Worm (Caenorhabditis elegans): ENCODE data around the gene Y55F3AM.21.

Gene Y55F3AM.21

DNA sequence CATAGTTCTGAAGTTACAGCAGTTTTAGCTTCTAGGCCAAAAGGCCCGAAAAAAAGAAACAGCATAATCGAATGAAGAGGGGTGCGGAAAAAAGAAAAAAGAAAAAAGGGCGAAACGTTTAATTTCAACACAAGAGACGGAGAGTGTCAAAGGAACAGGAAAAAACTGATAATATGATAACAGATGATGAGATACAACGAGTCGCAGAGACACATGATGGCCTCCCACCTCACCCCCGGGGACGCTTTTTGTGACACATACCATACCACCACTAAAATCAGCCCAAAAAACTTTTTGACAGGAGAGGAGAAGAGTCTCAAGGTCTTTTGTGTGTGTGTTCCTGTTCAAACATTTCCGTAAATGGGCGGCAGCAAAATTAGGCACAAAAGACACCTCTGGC, 16.4 kb downstream of the Y55F3AM.21 start:
- no peak for TF ChIP-seq tbx-11 (GFP tag; IDR thresholded peaks at IDR 0.05)
- TF ChIP-seq ceh-36 (tag; optimal IDR thresholded peaks at IDR 0.05) = no peak
- no peak for TF ChIP-seq F13C5.2 (tag; optimal IDR thresholded peaks at IDR 0.05)
- no peak for TF ChIP-seq pes-1 (GFP tag; IDR thresholded peaks at IDR 0.05)

DNA sequence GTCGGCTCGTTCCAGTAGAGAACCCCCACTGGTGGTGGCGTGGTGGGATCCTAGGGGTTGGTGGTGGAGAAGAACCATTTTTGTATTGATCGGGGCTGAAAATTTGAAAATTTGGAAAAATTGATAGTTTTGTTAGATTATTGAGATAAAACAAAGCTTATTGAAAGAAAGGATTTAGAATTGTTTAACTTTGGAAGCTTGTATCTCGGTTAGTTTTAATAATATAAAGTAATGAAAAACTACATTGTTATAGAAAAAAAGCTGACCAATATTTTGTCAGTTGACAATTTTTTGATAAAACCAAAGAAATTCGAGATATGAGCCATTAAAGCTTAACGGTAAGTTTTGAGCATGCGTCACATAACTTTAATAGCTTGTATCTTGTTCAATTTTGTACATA, 21.5 kb downstream of the Y55F3AM.21 start, which contains the start of gene abhd-14:
Gene abhd-14, minus strand, starts transcription at position 101 of the 400 bp plus-strand sequence.
- TF ChIP-seq tbx-37 (GFP tag; conservative IDR thresholded peaks at IDR 0.05) (no peak), ceh-36 (tag; optimal IDR thresholded peaks at IDR 0.05) (no peak), ets-7 (tag; optimal IDR thresholded peaks at IDR 0.05) (no peak), ceh-13 (GFP tag; optimal IDR thresholded peaks at IDR 0.05) (no peak), scrt-1 (GFP tag; IDR thresholded peaks at IDR 0.05) (no peak), ama-1 (optimal IDR thresholded peaks at IDR 0.05) (no peak), sea-1 (GFP tag; conservative IDR thresholded peaks at IDR 0.05) (no peak), tbx-11 (GFP tag; IDR thresholded peaks at IDR 0.05) (no peak), hmg-4 (GFP tag; optimal IDR thresholded peaks at IDR 0.05) (no peak), aly-1 (tag; optimal IDR thresholded peaks at IDR 0.05) (no peak), tra-4 (tag; optimal IDR thresholded peaks at IDR 0.05) (no peak), flt-1 (GFP tag; IDR thresholded peaks at IDR 0.05) (no peak)

DNA sequence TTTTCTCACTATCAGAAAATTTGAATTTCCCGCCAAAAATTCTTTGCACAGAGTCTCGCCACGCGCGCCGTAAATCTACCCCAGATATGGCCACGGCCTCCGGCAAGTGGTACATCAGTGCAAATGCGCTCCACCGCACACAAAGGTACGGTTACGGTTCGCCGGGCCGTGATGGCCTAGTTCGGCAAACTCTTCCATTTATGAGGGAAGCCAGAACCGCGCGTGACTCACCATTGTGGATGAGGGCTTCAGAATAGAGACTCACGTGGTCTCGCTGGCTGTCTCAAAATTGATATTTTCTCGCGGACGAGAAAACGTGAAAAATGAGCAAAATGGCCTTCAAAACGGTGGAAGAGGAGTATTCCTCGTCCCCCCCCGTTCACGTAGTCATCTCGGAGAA, 31.7 kb downstream of the Y55F3AM.21 start:
- TF ChIP-seq hnd-1 (tag; optimal IDR thresholded peaks at IDR 0.05) (no peak), tbx-11 (GFP tag; IDR thresholded peaks at IDR 0.05) (0 out of 2 replicates have a peak, but pooled peaks have one; percentile 29), ets-7 (tag; optimal IDR thresholded peaks at IDR 0.05) (no peak), pes-1 (GFP tag; IDR thresholded peaks at IDR 0.05) (peak; percentile 7), ceh-13 (GFP tag; optimal IDR thresholded peaks at IDR 0.05) (no peak), tra-4 (tag; optimal IDR thresholded peaks at IDR 0.05) (no peak), aly-1 (tag; optimal IDR thresholded peaks at IDR 0.05) (peak; percentile 34)

DNA sequence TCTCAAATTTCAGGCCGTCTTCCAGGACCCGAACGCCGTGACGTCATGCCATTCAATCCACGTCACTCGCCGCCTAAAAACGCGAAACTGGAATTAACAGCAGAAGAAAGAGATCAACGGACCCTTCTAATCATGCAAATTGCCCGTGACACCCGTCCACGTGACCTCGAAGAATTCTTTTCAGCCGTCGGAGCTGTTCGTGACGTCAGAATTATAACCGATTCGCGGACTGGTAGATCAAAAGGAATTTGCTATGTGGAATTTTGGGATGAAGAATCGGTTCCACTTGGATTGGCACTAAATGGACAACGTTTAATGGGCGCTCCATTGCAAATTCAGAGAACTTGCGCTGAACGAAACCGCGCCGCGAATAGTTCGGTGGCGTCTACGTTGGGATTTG, 36.1 kb downstream of the Y55F3AM.21 start:
- TF ChIP-seq hnd-1 (tag; optimal IDR thresholded peaks at IDR 0.05) (no peak), hmbx-1 (tag; optimal IDR thresholded peaks at IDR 0.05) (no peak), scrt-1 (GFP tag; IDR thresholded peaks at IDR 0.05) (no peak), sea-1 (GFP tag; conservative IDR thresholded peaks at IDR 0.05) (no peak)

DNA sequence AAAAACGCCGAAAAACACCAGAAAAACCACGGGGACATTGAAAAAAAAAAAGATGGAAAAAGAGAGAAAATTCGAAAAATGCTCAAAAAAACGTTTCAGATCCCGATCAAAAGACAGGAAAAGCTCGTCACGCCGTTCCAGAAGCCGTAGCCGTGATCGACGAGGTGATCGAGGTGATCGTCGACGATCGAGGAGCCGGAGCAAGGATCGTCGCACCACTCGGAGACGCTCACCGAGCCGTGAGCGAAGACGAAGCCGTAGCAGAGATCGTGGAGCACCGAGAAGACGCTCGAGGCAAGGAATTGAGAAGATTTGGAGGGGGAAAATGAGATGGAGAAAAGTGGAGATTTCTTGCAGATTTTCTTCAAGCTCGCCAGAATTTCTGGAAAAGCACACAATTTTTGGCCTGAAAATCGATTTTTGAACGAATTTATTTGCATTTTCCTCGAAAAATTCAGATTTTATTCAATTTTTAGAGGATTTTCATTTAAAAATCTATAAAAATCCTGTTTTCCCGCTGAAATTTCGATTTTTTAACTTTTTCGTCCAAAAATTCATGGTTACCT, 38.2 kb downstream of the Y55F3AM.21 start:
- TF ChIP-seq ceh-13 (GFP tag; optimal IDR thresholded peaks at IDR 0.05) = no peak
- no peak for TF ChIP-seq ama-1 (optimal IDR thresholded peaks at IDR 0.05)
- no peak for TF ChIP-seq aly-1 (tag; optimal IDR thresholded peaks at IDR 0.05)
- no peak for TF ChIP-seq pes-1 (GFP tag; IDR thresholded peaks at IDR 0.05)
- no peak for TF ChIP-seq tbx-11 (GFP tag; IDR thresholded peaks at IDR 0.05)
- TF ChIP-seq hmg-4 (GFP tag; optimal IDR thresholded peaks at IDR 0.05) = no peak
- TF ChIP-seq sea-1 (GFP tag; conservative IDR thresholded peaks at IDR 0.05) = no peak
- TF ChIP-seq ceh-36 (tag; optimal IDR thresholded peaks at IDR 0.05) = no peak
- no peak for TF ChIP-seq hnd-1 (tag; optimal IDR thresholded peaks at IDR 0.05)
- TF ChIP-seq ets-7 (tag; optimal IDR thresholded peaks at IDR 0.05) = no peak

DNA sequence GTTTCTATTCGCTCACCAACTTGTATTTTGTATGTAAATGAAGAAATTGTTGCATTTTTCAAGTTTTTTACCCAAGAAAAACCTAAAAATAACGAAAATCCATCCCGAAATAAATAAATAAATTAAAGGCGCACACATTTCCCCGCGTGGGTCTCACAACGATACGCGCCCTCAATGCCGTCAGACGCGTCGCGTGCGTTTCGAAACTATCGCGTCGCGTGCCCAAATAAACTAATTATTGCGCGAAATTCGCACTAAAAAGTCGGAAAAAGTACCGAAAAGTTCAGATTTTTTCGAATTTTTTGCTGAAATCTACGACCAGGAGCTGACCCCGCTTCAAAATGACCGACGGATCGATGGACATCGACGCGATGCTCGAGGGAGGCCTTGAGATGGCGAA, 39.0 kb downstream of the Y55F3AM.21 start, which contains the start of gene rbm-39:
Gene rbm-39, plus strand, starts transcription at position 178 of the 400 bp plus-strand sequence.
- TF ChIP-seq tra-4 (tag; optimal IDR thresholded peaks at IDR 0.05) (no peak), F13C5.2 (tag; optimal IDR thresholded peaks at IDR 0.05) (peak; percentile 51), pes-1 (GFP tag; IDR thresholded peaks at IDR 0.05) (peak; percentile 52; the same call in 1 of the 2 replicates)

DNA sequence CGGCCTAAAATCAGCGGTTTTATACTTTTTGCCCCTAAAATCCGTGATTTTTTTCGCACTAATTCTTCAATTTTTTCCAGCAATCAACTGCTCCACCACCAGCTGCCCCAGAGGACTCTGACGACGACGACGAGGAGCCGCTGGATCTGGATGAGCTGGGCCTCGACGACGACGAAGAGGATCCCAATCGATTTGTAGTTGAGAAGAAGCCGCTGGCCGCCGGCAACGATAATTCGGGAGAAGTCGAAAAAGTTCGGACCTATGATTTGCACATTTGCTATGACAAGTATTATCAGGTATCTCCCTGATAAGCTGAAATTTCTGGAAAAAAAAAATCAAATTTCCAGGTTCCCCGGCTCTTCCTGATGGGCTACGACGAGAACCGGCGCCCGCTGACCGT, 39.7 kb downstream of the Y55F3AM.21 start:
- no peak for TF ChIP-seq flt-1 (GFP tag; IDR thresholded peaks at IDR 0.05)
- no peak for TF ChIP-seq ets-7 (tag; optimal IDR thresholded peaks at IDR 0.05)
- TF ChIP-seq pes-1 (GFP tag; IDR thresholded peaks at IDR 0.05) = no peak
- no peak for TF ChIP-seq ceh-36 (tag; optimal IDR thresholded peaks at IDR 0.05)
- no peak for TF ChIP-seq hmg-4 (GFP tag; optimal IDR thresholded peaks at IDR 0.05)

DNA sequence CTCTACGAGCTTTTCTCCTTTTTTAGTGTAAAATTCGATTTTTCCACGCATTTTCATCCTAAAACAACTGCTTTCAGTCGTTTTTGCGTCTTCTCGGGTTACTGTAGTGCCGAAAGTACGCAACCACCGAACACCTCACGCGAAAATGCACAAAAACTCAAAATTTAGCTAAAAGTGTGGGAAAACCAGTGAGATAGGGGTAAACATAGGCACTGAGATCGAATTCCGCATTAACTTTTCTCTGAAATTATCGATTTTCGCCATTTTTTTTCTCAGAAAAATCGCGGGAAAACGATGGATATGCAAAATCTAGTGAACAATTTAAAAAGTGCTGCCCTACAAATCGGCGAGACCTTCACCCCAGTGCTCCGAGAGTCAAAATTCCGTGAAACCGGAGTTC, 41.3 kb downstream of the Y55F3AM.21 start, which contains the start of gene atg-3:
Gene atg-3, plus strand, starts transcription at position 301 of the 400 bp plus-strand sequence.
- TF ChIP-seq sea-1 (GFP tag; conservative IDR thresholded peaks at IDR 0.05) (no peak), tbx-11 (GFP tag; IDR thresholded peaks at IDR 0.05) (no peak), tra-4 (tag; optimal IDR thresholded peaks at IDR 0.05) (no peak), scrt-1 (GFP tag; IDR thresholded peaks at IDR 0.05) (no peak), ceh-13 (GFP tag; optimal IDR thresholded peaks at IDR 0.05) (no peak), ets-7 (tag; optimal IDR thresholded peaks at IDR 0.05) (no peak), flt-1 (GFP tag; IDR thresholded peaks at IDR 0.05) (no peak), tbx-37 (GFP tag; conservative IDR thresholded peaks at IDR 0.05) (no peak), aly-1 (tag; optimal IDR thresholded peaks at IDR 0.05) (no peak), ama-1 (optimal IDR thresholded peaks at IDR 0.05) (no peak), pes-1 (GFP tag; IDR thresholded peaks at IDR 0.05) (no peak), F13C5.2 (tag; optimal IDR thresholded peaks at IDR 0.05) (no peak)

DNA sequence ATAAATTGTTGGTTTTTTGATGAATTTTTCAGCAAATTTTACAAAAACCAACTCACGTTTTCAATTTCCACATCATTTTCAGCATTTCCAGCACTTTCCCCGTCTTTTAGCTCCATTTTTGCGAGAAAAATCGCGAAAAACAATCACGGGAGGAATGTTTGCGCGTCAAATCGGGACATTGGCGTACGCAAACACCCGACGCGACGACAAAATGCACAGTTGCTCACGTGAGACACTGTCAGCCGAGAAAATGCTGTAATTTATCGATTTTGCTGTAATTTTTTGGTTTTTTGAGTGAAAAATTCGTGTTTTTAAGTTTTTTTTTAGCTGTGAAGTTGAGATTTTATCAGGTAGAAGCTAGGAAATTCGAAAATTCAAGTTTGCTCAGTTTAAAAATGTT, 41.9 kb downstream of the Y55F3AM.21 start, which contains the start of gene Y55F3AM.9:
Gene Y55F3AM.9, minus strand, starts transcription at position 189 of the 400 bp plus-strand sequence.
- TF ChIP-seq tbx-11 (GFP tag; IDR thresholded peaks at IDR 0.05) = no peak
